Worm (Caenorhabditis elegans) whole organism, early embryonic: ENCODE measurements around the gene mksr-2.

Experiments used
- B0310.2 ChIP-seq: sonication (generic microtip); optimal IDR thresholded peaks from 2 replicates; lab custom pipeline; 2016; ENCODE audit warnings: mild to moderate bottlenecking, missing genetic modification characterization, missing compliant biosample characterization
- F13C5.2 ChIP-seq: sonication (generic microtip); optimal IDR thresholded peaks from 2 replicates; lab custom pipeline; 2017; ENCODE audit warnings: mild to moderate bottlenecking, missing genetic modification characterization, inconsistent platforms, missing compliant biosample characterization
- aly-1 ChIP-seq: sonication (generic microtip); optimal IDR thresholded peaks from 2 replicates; lab custom pipeline; 2016; ENCODE audit warnings: missing genetic modification characterization, missing compliant biosample characterization
- ama-1 ChIP-seq: fragments of 150-350 bp; optimal IDR thresholded peaks from 2 replicates; lab custom pipeline; 2014
- ceh-13 ChIP-seq: fragments of 200-800 bp; sonication (Bioruptor generic); optimal IDR thresholded peaks from 2 replicates; lab custom pipeline; 2018; ENCODE audit warnings: mild to moderate bottlenecking, missing genetic modification characterization, missing compliant biosample characterization
- ceh-36 ChIP-seq: sonication (generic microtip); optimal IDR thresholded peaks from 2 replicates; lab custom pipeline; 2016; ENCODE audit warnings: missing genetic modification characterization, inconsistent platforms, missing compliant biosample characterization
- ets-7 ChIP-seq: sonication (generic microtip); optimal IDR thresholded peaks from 2 replicates; lab custom pipeline; 2016; ENCODE audit warnings: missing genotype, missing genetic modification characterization, missing compliant biosample characterization
- flt-1 ChIP-seq: fragments of 200-800 bp; sonication (Bioruptor generic); IDR thresholded peaks from 2 replicates; pipeline ENCODE4 v1.3.6; 2022; ENCODE audit warnings: missing genetic modification characterization, missing compliant biosample characterization
- hmbx-1 ChIP-seq: sonication (generic microtip); optimal IDR thresholded peaks from 2 replicates; lab custom pipeline; 2016; ENCODE audit warnings: mild to moderate bottlenecking, missing genetic modification characterization, missing compliant biosample characterization
- hmg-4 ChIP-seq: fragments of 200-800 bp; sonication (Bioruptor generic); optimal IDR thresholded peaks from 2 replicates; lab custom pipeline; 2018; ENCODE audit warnings: mild to moderate bottlenecking, missing genetic modification characterization, missing compliant biosample characterization
- hnd-1 ChIP-seq: sonication (generic microtip); optimal IDR thresholded peaks from 2 replicates; lab custom pipeline; 2016; ENCODE audit warnings: missing genetic modification characterization, missing compliant biosample characterization
- pes-1 ChIP-seq: fragments of 200-800 bp; sonication (Bioruptor generic); IDR thresholded peaks from 2 replicates; pipeline ENCODE4 v1.3.6; 2022; ENCODE audit warnings: missing genetic modification reagents, missing genetic modification characterization, missing compliant biosample characterization
- scrt-1 ChIP-seq: fragments of 200-800 bp; sonication (Bioruptor generic); IDR thresholded peaks from 2 replicates; pipeline ENCODE4 v1.3.6; 2022; ENCODE audit warnings: missing genetic modification characterization, missing compliant biosample characterization
- sea-1 ChIP-seq: fragments of 200-800 bp; sonication (Bioruptor generic); conservative IDR thresholded peaks from 2 replicates; pipeline ENCODE4 v1.3.6; 2022; ENCODE audit warnings: missing genetic modification characterization, missing compliant biosample characterization
- tbx-11 ChIP-seq: fragments of 200-800 bp; sonication (Bioruptor generic); IDR thresholded peaks from 2 replicates; pipeline ENCODE4 v1.3.6; 2022; ENCODE audit warnings: missing genetic modification characterization, missing compliant biosample characterization
- tbx-37 ChIP-seq: fragments of 200-800 bp; sonication (Bioruptor generic); conservative IDR thresholded peaks from 2 replicates; pipeline ENCODE4 v1.3.6; 2022; ENCODE audit warnings: missing genetic modification reagents, missing genetic modification characterization, missing compliant biosample characterization
- tra-4 ChIP-seq: sonication (generic microtip); optimal IDR thresholded peaks from 2 replicates; lab custom pipeline; 2017; ENCODE audit warnings: missing genetic modification characterization, missing compliant biosample characterization

Gene mksr-2

DNA sequence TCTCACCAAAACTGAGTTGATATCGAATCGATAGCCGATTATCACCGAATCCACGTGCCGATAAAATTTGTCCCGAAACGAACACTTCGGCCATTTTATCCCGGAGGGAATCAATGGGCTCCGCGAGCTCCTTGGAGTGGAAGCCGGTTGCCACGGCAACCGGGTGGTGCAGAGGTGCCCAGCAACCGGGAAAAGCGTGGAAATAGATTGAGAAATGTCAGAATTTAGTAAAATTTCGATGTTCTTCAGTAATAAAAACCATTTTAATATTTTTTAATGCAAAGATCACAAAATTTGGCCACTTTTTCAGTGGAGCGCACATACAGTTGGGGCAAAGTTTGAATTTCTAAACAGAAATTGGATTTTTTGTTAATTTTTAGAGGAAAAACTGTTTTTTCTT lies at the start of gene mksr-2:
Gene mksr-2 (minus strand): TSS at position 101 of the 400 bp plus-strand sequence.
- TF ChIP-seq flt-1 (no peak), ceh-36 (no peak), aly-1 (tag; lab: Kevin White, UChicago) (no peak), pes-1 (no peak), tbx-11 (GFP tag; lab: Robert Waterston, UW) (no peak)

DNA sequence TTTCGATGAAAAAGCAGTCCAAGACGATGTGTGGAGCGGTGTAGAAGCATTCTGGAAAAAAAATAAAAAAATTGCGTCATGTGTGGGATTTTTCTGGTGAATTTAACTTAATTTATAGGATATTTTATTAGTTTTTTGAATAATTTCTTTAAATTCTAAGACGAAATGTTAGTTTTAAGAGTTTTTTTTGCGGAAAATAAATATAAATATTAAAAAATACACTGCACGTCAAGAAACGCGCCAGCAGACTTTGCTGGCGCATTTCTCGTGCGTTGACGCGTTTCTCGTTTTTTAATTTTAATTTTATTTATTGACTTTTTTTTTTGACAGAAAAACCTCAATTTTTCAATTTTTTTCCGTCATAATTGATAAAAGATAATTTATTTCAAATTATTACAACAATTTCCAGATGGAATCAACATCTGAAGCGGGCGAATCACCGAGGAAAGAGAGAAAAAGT lies 42.5 kb upstream of the mksr-2 start, which contains the start of the genes ppgn-1 and tftc-1:
Gene ppgn-1 (minus strand): TSS at position 51 of the 460 bp plus-strand sequence.
Gene tftc-1 (plus strand): TSS at position 410 of the 460 bp plus-strand sequence.
- no peak for TF ChIP-seq hmbx-1
- TF ChIP-seq ceh-13 = no peak
- TF ChIP-seq hmg-4 (GFP tag; lab: Kevin White, UChicago) = no peak
- no peak for TF ChIP-seq aly-1 (tag; lab: Kevin White, UChicago)
- no peak for TF ChIP-seq tbx-37 (GFP tag; lab: Robert Waterston, UW)
- no peak for TF ChIP-seq ama-1 (lab: Kevin White, UChicago)
- TF ChIP-seq flt-1 = no peak
- TF ChIP-seq tbx-11 (GFP tag; lab: Robert Waterston, UW) = no peak
- TF ChIP-seq pes-1 = no peak
- TF ChIP-seq scrt-1 = no peak
- TF ChIP-seq B0310.2 = no peak
- no peak for TF ChIP-seq sea-1 (GFP tag; lab: Robert Waterston, UW)
- TF ChIP-seq tra-4 (tag; lab: Kevin White, UChicago) = no peak
- TF ChIP-seq hnd-1 (tag; lab: Kevin White, UChicago) = no peak
- TF ChIP-seq ets-7 (tag; lab: Kevin White, UChicago) = no peak
- TF ChIP-seq ceh-36 = no peak
- no peak for TF ChIP-seq F13C5.2 (tag; lab: Kevin White, UChicago)

ce11 chrIV:2334012-2334411 lies 27.7 kb upstream of the mksr-2 start:
- TF ChIP-seq pes-1 (no peak), ceh-36 (no peak), hmg-4 (GFP tag; lab: Kevin White, UChicago) (no peak), scrt-1 (no peak), aly-1 (tag; lab: Kevin White, UChicago) (no peak), hmbx-1 (no peak), F13C5.2 (tag; lab: Kevin White, UChicago) (no peak), ceh-13 (no peak), flt-1 (no peak), sea-1 (GFP tag; lab: Robert Waterston, UW) (no peak), hnd-1 (tag; lab: Kevin White, UChicago) (no peak), tbx-37 (GFP tag; lab: Robert Waterston, UW) (no peak), ama-1 (lab: Kevin White, UChicago) (no peak), tbx-11 (GFP tag; lab: Robert Waterston, UW) (no peak), B0310.2 (no peak), ets-7 (tag; lab: Kevin White, UChicago) (no peak)

DNA sequence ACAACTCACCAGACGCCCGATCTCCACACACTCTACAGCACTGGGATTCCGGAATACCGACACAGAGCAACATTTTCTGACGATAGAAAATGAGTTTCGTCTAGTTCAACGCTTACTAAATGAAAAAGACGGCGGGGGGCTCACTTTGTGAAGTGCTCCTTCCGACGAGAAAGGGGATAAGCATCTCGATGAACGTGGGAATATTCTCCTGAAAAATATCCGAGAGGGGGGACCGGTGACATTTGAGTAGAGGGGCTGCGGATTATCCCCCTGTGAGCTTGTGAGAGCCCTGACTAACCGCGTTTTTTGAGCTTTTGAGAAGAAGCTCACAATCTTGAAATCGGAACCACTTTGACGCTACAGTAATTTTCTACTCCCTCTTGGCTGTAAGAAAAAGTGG lies 23.2 kb upstream of the mksr-2 start, which contains the start of gene nhr-236:
Gene nhr-236 (minus strand): TSS at position 101 of the 400 bp plus-strand sequence.
- no peak for TF ChIP-seq hmg-4 (GFP tag; lab: Kevin White, UChicago)
- no peak for TF ChIP-seq aly-1 (tag; lab: Kevin White, UChicago)
- no peak for TF ChIP-seq ets-7 (tag; lab: Kevin White, UChicago)
- TF ChIP-seq sea-1 (GFP tag; lab: Robert Waterston, UW) = no peak
- TF ChIP-seq hmbx-1 = no peak
- no peak for TF ChIP-seq flt-1
- no peak for TF ChIP-seq hnd-1 (tag; lab: Kevin White, UChicago)
- no peak for TF ChIP-seq tbx-37 (GFP tag; lab: Robert Waterston, UW)
- TF ChIP-seq ceh-13 = no peak
- TF ChIP-seq ama-1 (lab: Kevin White, UChicago) = no peak
- no peak for TF ChIP-seq ceh-36

ce11 chrIV:2327317-2327716 lies 21.0 kb upstream of the mksr-2 start:
- TF ChIP-seq pes-1 = no peak
- no peak for TF ChIP-seq ets-7 (tag; lab: Kevin White, UChicago)

ce11 chrIV:2322998-2323397 lies 16.7 kb upstream of the mksr-2 start, which contains the start of gene nsy-4:
Gene nsy-4, plus strand, starts transcription at chrIV:2323271.
- no peak for TF ChIP-seq ets-7 (tag; lab: Kevin White, UChicago)
- no peak for TF ChIP-seq hmg-4 (GFP tag; lab: Kevin White, UChicago)
- no peak for TF ChIP-seq ama-1 (lab: Kevin White, UChicago)
- no peak for TF ChIP-seq hmbx-1
- TF ChIP-seq ceh-36 = no peak
- no peak for TF ChIP-seq aly-1 (tag; lab: Kevin White, UChicago)
- TF ChIP-seq tbx-37 (GFP tag; lab: Robert Waterston, UW) = no peak
- TF ChIP-seq tra-4 (tag; lab: Kevin White, UChicago) = no peak
- TF ChIP-seq sea-1 (GFP tag; lab: Robert Waterston, UW) = no peak
- no peak for TF ChIP-seq ceh-13

DNA sequence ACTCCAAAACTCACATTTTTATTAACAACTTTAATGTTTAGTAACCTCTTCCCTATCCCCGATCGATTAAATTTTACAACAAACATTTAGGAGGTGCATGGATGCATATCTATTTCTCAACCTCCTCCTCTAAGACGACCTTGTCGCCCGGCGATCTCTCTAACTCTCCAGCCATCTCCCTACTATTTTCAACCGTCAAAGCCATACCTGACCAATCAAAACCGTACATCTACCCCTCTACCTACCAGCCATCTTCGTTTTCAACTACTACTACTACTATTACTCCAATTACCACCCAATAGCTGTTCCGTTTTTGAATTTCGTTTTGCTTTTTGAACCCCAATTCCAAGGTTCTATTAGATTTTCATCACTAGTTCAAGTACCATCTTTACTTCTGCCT lies 15.2 kb upstream of the mksr-2 start:
- TF ChIP-seq tbx-37 (GFP tag; lab: Robert Waterston, UW) (no peak), aly-1 (tag; lab: Kevin White, UChicago) (no peak), hmbx-1 (no peak), ceh-13 (no peak), tbx-11 (GFP tag; lab: Robert Waterston, UW) (no peak), scrt-1 (no peak), F13C5.2 (tag; lab: Kevin White, UChicago) (no peak), B0310.2 (no peak), tra-4 (tag; lab: Kevin White, UChicago) (no peak), ets-7 (tag; lab: Kevin White, UChicago) (no peak), ceh-36 (no peak)

- no peak for TF ChIP-seq ets-7 (tag; lab: Kevin White, UChicago)
- no peak for TF ChIP-seq hnd-1 (tag; lab: Kevin White, UChicago)
- TF ChIP-seq flt-1 = no peak
- TF ChIP-seq hmbx-1 = no peak
Observed at ce11 chrIV:2320009-2320408, 13.7 kb upstream of the mksr-2 start.
